Worm (Caenorhabditis elegans) whole organism, young adult: Measurements from ENCODE around the gene C54G7.1.

Experiments
- B0019.2 ChIP-seq: fragments of 200-800 bp; sonication (Bioruptor generic); conservative IDR thresholded peaks from 2 replicates; pipeline ENCODE4 v1.3.6; 2022; ENCODE audit warnings: missing genetic modification reagents, missing genetic modification characterization, missing compliant biosample characterization
- C17E4.6 ChIP-seq: fragments of 200-800 bp; sonication (Bioruptor generic); IDR thresholded peaks from 2 replicates; pipeline ENCODE4 v1.3.6; 2022; ENCODE audit warnings: missing genetic modification reagents, missing genetic modification characterization, missing compliant biosample characterization
- D2030.7 ChIP-seq: fragments of 200-800 bp; sonication (Bioruptor generic); IDR thresholded peaks from 2 replicates; pipeline ENCODE4 v1.3.6; 2022; ENCODE audit warnings: missing genetic modification reagents, missing genetic modification characterization, missing compliant biosample characterization
- F10E7.11 ChIP-seq: sonication (generic microtip); optimal IDR thresholded peaks from 2 replicates; lab custom pipeline; 2017; ENCODE audit warnings: mild to moderate bottlenecking, missing genetic modification characterization, moderate library complexity, missing compliant biosample characterization
- F37B4.10 ChIP-seq: fragments of 200-800 bp; sonication (Bioruptor generic); IDR thresholded peaks from 2 replicates; pipeline ENCODE4 v1.3.6; 2022; ENCODE audit warnings: missing genetic modification characterization, missing compliant biosample characterization
- F39B2.1 ChIP-seq: fragments of 200-800 bp; sonication (Bioruptor generic); IDR thresholded peaks from 2 replicates; pipeline ENCODE4 v1.3.6; 2022; ENCODE audit warnings: missing genetic modification reagents, missing genetic modification characterization, missing compliant biosample characterization
- F49E8.2 ChIP-seq: sonication (generic microtip); optimal IDR thresholded peaks from 3 replicates; lab custom pipeline; 2017; ENCODE audit warnings: missing genetic modification characterization, mild to moderate bottlenecking, missing compliant biosample characterization, antibody characterized with exemption, moderate library complexity; ENCODE audit not compliant: insufficient read depth
- F52B5.7 ChIP-seq: sonication (generic microtip); optimal IDR thresholded peaks from 2 replicates; lab custom pipeline; 2016; ENCODE audit warnings: mild to moderate bottlenecking, missing genetic modification characterization, missing compliant biosample characterization
- T07F8.4 ChIP-seq: sonication (generic microtip); optimal IDR thresholded peaks from 2 replicates; lab custom pipeline; 2016; ENCODE audit warnings: mild to moderate bottlenecking, missing genetic modification characterization, moderate library complexity, missing compliant biosample characterization
- Y53F4B.3 ChIP-seq: fragments of 200-800 bp; sonication (Bioruptor generic); IDR thresholded peaks from 2 replicates; pipeline ENCODE4 v1.3.6; 2022; ENCODE audit warnings: missing genetic modification reagents, missing genetic modification characterization, missing compliant biosample characterization
- Y53G8AR.9 ChIP-seq: fragments of 200-800 bp; sonication (Bioruptor generic); conservative IDR thresholded peaks from 2 replicates; pipeline ENCODE4 v1.3.6; 2022; ENCODE audit warnings: missing genetic modification reagents, missing genetic modification characterization, missing compliant biosample characterization
- Y56A3A.18 ChIP-seq: fragments of 200-800 bp; sonication (Bioruptor generic); IDR thresholded peaks from 2 replicates; pipeline ENCODE4 v1.3.6; 2022; ENCODE audit warnings: missing genetic modification reagents, missing genetic modification characterization, missing compliant biosample characterization
- Y67H2A.10 ChIP-seq: fragments of 200-800 bp; sonication (Bioruptor generic); conservative IDR thresholded peaks from 2 replicates; pipeline ENCODE4 v1.3.6; 2022; ENCODE audit warnings: missing genetic modification reagents, missing genetic modification characterization, missing compliant biosample characterization
- akir-1 ChIP-seq: fragments of 200-800 bp; sonication (Bioruptor generic); optimal IDR thresholded peaks from 2 replicates; lab custom pipeline; 2018; ENCODE audit warnings: mild to moderate bottlenecking, missing genetic modification characterization, moderate library complexity, missing compliant biosample characterization
- ama-1 ChIP-seq, 3 experiments: fragments of 150-350 bp in 1 of 3; sonication (generic microtip) in 2 of 3; optimal IDR thresholded peaks; 2 replicates each; lab custom pipeline; 2014 to 2018; ENCODE audit warnings: missing biosample characterization in 2 of 3, missing genetic modification characterization in 2 of 3, missing genetic modification reagents in 2 of 3
- aptf-2 ChIP-seq: fragments of 200-800 bp; sonication (Bioruptor generic); conservative IDR thresholded peaks from 2 replicates; pipeline ENCODE4 v1.3.6; 2022; ENCODE audit warnings: missing genetic modification reagents, missing genetic modification characterization, missing compliant biosample characterization
- atf-7 ChIP-seq: sonication (generic microtip); optimal IDR thresholded peaks from 2 replicates; lab custom pipeline; 2017; ENCODE audit warnings: mild to moderate bottlenecking, missing genetic modification characterization, missing compliant biosample characterization
- athp-1 ChIP-seq: sonication (generic microtip); optimal IDR thresholded peaks from 2 replicates; lab custom pipeline; 2017; ENCODE audit warnings: mild to moderate bottlenecking, missing genetic modification characterization, missing compliant biosample characterization
- bed-1 ChIP-seq: fragments of 200-800 bp; sonication (Bioruptor generic); IDR thresholded peaks from 2 replicates; pipeline ENCODE4 v1.3.6; 2022; ENCODE audit warnings: missing genetic modification reagents, missing genetic modification characterization, missing compliant biosample characterization
- cebp-2 ChIP-seq: fragments of 200-800 bp; sonication (Bioruptor generic); IDR thresholded peaks from 2 replicates; pipeline ENCODE4 v1.3.6; 2022; ENCODE audit warnings: missing genetic modification characterization, missing compliant biosample characterization
- ceh-27 ChIP-seq: fragments of 200-800 bp; sonication (Bioruptor generic); optimal IDR thresholded peaks from 2 replicates; lab custom pipeline; 2018; ENCODE audit warnings: mild to moderate bottlenecking, missing genetic modification characterization, moderate library complexity, missing compliant biosample characterization
- gei-17 ChIP-seq: fragments of 200-800 bp; sonication (Bioruptor generic); optimal IDR thresholded peaks from 2 replicates; lab custom pipeline; 2018; ENCODE audit warnings: mild to moderate bottlenecking, missing genetic modification characterization, missing compliant biosample characterization
- hlh-12 ChIP-seq: sonication (generic microtip); optimal IDR thresholded peaks from 2 replicates; lab custom pipeline; 2016; ENCODE audit warnings: missing genetic modification characterization, missing compliant biosample characterization
- hlh-26 ChIP-seq: fragments of 200-800 bp; sonication (Bioruptor generic); conservative IDR thresholded peaks from 2 replicates; pipeline ENCODE4 v1.3.6; 2022; ENCODE audit warnings: missing genetic modification reagents, missing genetic modification characterization, missing compliant biosample characterization
- hrde-1 ChIP-seq: sonication (generic microtip); optimal IDR thresholded peaks from 2 replicates; lab custom pipeline; 2016; ENCODE audit warnings: missing genetic modification characterization, mild to moderate bottlenecking, missing compliant biosample characterization, moderate library complexity, missing genotype, missing genetic modification reagents, borderline replicate concordance
- lin-26 ChIP-seq: fragments of 200-800 bp; sonication (Bioruptor generic); IDR thresholded peaks from 2 replicates; pipeline ENCODE4 v1.3.6; 2022; ENCODE audit warnings: missing genetic modification reagents, missing genetic modification characterization, missing compliant biosample characterization
- lin-35 ChIP-seq, 3 experiments: fragments of 150-350 bp in 2 of 3; sonication (generic microtip) in 1 of 3; optimal IDR thresholded peaks; 2 replicates each; lab custom pipeline; 2014 to 2018; ENCODE audit warnings: missing biosample characterization in 3 of 3, missing genetic modification characterization in 3 of 3, missing genetic modification reagents in 3 of 3
- lin-40 ChIP-seq: sonication (generic microtip); optimal IDR thresholded peaks from 2 replicates; lab custom pipeline; 2016; ENCODE audit warnings: missing genetic modification characterization, mild to moderate bottlenecking, missing compliant biosample characterization, missing genotype, missing genetic modification reagents
- lsl-1 ChIP-seq: fragments of 200-800 bp; sonication (Bioruptor generic); optimal IDR thresholded peaks from 2 replicates; lab custom pipeline; 2018; ENCODE audit warnings: mild to moderate bottlenecking, missing genetic modification characterization, moderate library complexity, missing compliant biosample characterization
- madf-3 ChIP-seq: fragments of 200-800 bp; sonication (Bioruptor generic); IDR thresholded peaks from 2 replicates; pipeline ENCODE4 v1.3.6; 2022; ENCODE audit warnings: missing genetic modification reagents, missing genetic modification characterization, missing compliant biosample characterization
- madf-6 ChIP-seq: fragments of 200-800 bp; sonication (Bioruptor generic); IDR thresholded peaks from 2 replicates; pipeline ENCODE4 v1.3.6; 2022; ENCODE audit warnings: missing genetic modification reagents, missing genetic modification characterization, missing compliant biosample characterization
- nfya-1 ChIP-seq: sonication (generic microtip); optimal IDR thresholded peaks from 2 replicates; lab custom pipeline; 2017; ENCODE audit warnings: antibody characterized with exemption, missing compliant biosample characterization, missing genetic modification characterization, borderline replicate concordance; ENCODE audit not compliant: insufficient read depth
- nhr-120 ChIP-seq: fragments of 200-800 bp; sonication (Bioruptor generic); IDR thresholded peaks from 2 replicates; pipeline ENCODE4 v1.3.6; 2022; ENCODE audit warnings: missing genetic modification characterization, missing compliant biosample characterization
- nhr-90 ChIP-seq: sonication (generic microtip); optimal IDR thresholded peaks from 2 replicates; lab custom pipeline; 2016; ENCODE audit warnings: missing genotype, mild to moderate bottlenecking, missing genetic modification characterization, missing compliant biosample characterization
- pbrm-1 ChIP-seq: fragments of 200-800 bp; sonication (Bioruptor generic); IDR thresholded peaks from 2 replicates; pipeline ENCODE4 v1.3.6; 2022; ENCODE audit warnings: missing genetic modification reagents, missing genetic modification characterization, missing compliant biosample characterization
- pha-4 ChIP-seq: fragments of 150-350 bp; sonication (generic microtip); optimal IDR thresholded peaks from 2 replicates; lab custom pipeline; 2014; ENCODE audit warnings: missing biosample characterization, missing genetic modification reagents, missing genetic modification characterization
- sptf-2 ChIP-seq: fragments of 200-800 bp; sonication (Bioruptor generic); optimal IDR thresholded peaks from 2 replicates; lab custom pipeline; 2018; ENCODE audit warnings: mild to moderate bottlenecking, missing genetic modification characterization, missing compliant biosample characterization
- tlf-1 ChIP-seq: fragments of 200-800 bp; sonication (Bioruptor generic); optimal IDR thresholded peaks from 2 replicates; lab custom pipeline; 2018; ENCODE audit warnings: mild to moderate bottlenecking, missing genetic modification characterization, missing compliant biosample characterization
- unc-62 ChIP-seq: fragments of 150-350 bp; optimal IDR thresholded peaks from 2 replicates; lab custom pipeline; 2014; ENCODE audit warnings: missing biosample characterization, missing genetic modification reagents, missing genetic modification characterization
- zfh-2 ChIP-seq: fragments of 200-800 bp; sonication (Bioruptor generic); conservative IDR thresholded peaks from 2 replicates; pipeline ENCODE4 v1.3.6; 2022; ENCODE audit warnings: missing genetic modification reagents, missing genetic modification characterization, missing compliant biosample characterization
- zim-3 ChIP-seq: sonication (generic microtip); optimal IDR thresholded peaks from 2 replicates; lab custom pipeline; 2017; ENCODE audit warnings: mild to moderate bottlenecking, missing genetic modification characterization, moderate library complexity, missing compliant biosample characterization
- ztf-25 ChIP-seq: fragments of 200-800 bp; sonication (Bioruptor generic); IDR thresholded peaks from 2 replicates; pipeline ENCODE4 v1.3.6; 2022; ENCODE audit warnings: missing genetic modification reagents, missing genetic modification characterization, missing compliant biosample characterization

Gene C54G7.1

DNA sequence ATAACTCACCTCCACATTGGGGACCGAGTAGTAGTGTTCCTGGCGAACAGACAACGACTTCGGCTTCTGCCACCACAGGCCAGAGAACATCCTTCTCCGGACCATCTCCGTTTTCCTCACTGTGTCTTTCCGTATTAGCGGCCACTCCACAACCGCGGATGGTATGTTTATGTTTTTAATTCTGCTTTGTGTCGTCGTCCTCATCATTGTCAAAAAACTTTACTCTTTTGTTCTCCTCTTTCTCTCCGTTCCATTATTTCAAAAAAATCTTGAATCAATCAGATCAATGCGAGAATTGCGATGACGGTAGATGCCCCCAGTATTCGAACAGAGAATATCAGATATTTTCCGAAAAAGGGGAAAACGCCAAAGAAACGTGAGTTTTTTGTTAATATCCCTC lies 23.7 kb downstream of the C54G7.1 start, which contains the start of gene mec-2:
mec-2 (plus strand) TSS at position 301 of the 400 bp plus-strand sequence.
- TF ChIP-seq unc-62 = no peak
- TF ChIP-seq Y53G8AR.9 (GFP tag; lab: Robert Waterston, UW) = no peak
- TF ChIP-seq nhr-120 (GFP tag; lab: Robert Waterston, UW) = no peak
- TF ChIP-seq lin-35 (GFP tag; optimal IDR thresholded peaks at IDR 0.05; lab: Kevin White, UChicago) = no peak
- no peak for TF ChIP-seq zim-3 (tag; lab: Kevin White, UChicago)
- TF ChIP-seq cebp-2 (GFP tag; lab: Robert Waterston, UW) = no peak
- no peak for TF ChIP-seq T07F8.4 (tag; lab: Kevin White, UChicago)
- TF ChIP-seq F49E8.2 (tag; lab: Kevin White, UChicago) = no peak

DNA sequence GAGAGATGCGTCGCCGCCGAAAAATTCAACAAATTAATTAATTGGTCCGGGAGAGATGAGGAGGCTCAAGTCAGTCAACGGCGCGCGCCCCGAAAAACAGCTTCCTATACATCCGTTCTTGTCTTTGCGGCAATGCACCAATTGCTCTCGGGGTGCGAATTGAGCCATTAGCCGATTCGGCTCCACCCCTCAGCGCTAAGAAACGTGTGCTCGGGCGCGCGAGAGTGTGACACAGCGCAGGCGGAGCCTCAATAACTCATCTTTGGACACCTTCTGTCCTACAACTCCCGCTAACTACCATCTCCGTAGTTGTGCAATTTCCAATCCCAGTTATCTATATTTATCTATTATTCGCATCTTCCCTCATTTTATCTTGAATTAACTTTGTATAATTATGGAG lies 28.9 kb downstream of the C54G7.1 start:
- TF ChIP-seq akir-1 (GFP tag; lab: Kevin White, UChicago) (no peak), T07F8.4 (tag; lab: Kevin White, UChicago) (no peak), Y53F4B.3 (GFP tag; lab: Robert Waterston, UW) (no peak), cebp-2 (GFP tag; lab: Robert Waterston, UW) (no peak), Y56A3A.18 (GFP tag; lab: Robert Waterston, UW) (no peak), zfh-2 (GFP tag; lab: Robert Waterston, UW) (peak; percentile 65)

DNA sequence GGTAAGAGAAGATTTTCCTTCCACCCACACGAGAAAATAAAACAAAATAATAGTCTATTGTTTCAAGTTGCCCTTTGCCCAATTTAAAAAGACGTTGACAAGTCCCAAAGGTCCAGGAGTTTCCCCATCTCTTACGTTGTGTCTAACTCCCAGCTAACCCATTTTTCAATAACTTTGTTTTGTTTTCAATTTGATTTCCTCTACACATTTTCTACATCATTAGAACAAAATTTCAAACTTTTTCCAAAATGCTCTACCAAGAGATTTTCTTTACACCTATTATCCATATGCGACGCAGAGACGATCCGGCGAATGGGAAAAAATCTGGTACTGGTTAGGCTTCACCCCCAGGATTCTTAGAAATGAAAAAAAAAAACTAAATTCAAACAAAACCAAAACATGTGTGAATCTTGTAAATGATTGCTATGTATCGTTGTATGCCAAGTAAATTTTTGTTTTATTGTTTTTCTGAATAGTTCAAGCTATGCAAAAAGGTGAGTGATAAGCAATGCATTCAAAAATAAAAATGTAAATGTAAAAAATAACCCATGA lies 36.0 kb downstream of the C54G7.1 start:
- TF ChIP-seq Y67H2A.10 (no peak), pha-4 (tag; lab: Kevin White, UChicago) (no peak), nhr-90 (tag; lab: Kevin White, UChicago) (no peak), Y53F4B.3 (GFP tag; lab: Robert Waterston, UW) (no peak), ama-1 (optimal IDR thresholded peaks at IDR 0.05; lab: Kevin White, UChicago) (no peak), ama-1 (GFP tag; optimal IDR thresholded peaks at IDR 0.05; lab: Kevin White, UChicago) (no peak), F37B4.10 (GFP tag; lab: Robert Waterston, UW) (no peak), aptf-2 (GFP tag; lab: Robert Waterston, UW) (no peak), hlh-12 (tag; lab: Kevin White, UChicago) (no peak), B0019.2 (GFP tag; lab: Robert Waterston, UW) (no peak), ceh-27 (GFP tag; lab: Kevin White, UChicago) (no peak), pbrm-1 (GFP tag; lab: Robert Waterston, UW) (no peak), gei-17 (no peak), lin-26 (GFP tag; lab: Robert Waterston, UW) (no peak), ztf-25 (GFP tag; lab: Robert Waterston, UW) (no peak)

DNA sequence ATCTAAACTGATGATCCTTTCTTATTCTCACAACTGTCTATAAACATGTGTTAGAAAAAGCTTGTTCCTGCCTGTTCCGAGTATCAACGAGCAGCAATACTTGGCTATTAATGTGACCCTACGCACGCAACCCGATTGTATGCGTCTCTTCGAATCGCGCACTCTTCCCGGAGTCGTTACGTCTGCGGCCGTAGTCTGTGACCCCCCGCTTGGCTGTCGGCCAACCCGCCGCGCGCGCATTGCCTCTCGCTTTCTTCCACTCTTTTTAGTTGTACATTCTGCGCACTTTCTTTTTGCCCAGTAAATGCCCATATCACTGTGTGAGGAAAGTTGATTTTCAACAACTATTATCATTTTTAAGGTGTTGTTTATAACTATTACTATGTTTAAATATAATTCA lies 48.1 kb downstream of the C54G7.1 start:
- TF ChIP-seq F52B5.7 (tag; lab: Kevin White, UChicago) (no peak), akir-1 (GFP tag; lab: Kevin White, UChicago) (no peak), atf-7 (tag; lab: Kevin White, UChicago) (no peak), athp-1 (tag; lab: Kevin White, UChicago) (no peak), zim-3 (tag; lab: Kevin White, UChicago) (no peak), aptf-2 (GFP tag; lab: Robert Waterston, UW) (no peak), hrde-1 (no peak), lin-40 (tag; lab: Kevin White, UChicago) (no peak), F39B2.1 (no peak), tlf-1 (no peak), madf-3 (GFP tag; lab: Robert Waterston, UW) (no peak), bed-1 (GFP tag; lab: Robert Waterston, UW) (no peak), lsl-1 (no peak), cebp-2 (GFP tag; lab: Robert Waterston, UW) (0 out of 2 replicates have a peak, but pooled peaks have one; percentile 34), hlh-12 (tag; lab: Kevin White, UChicago) (no peak), nfya-1 (tag; lab: Kevin White, UChicago) (no peak), madf-6 (GFP tag; lab: Robert Waterston, UW) (no peak), C17E4.6 (GFP tag; lab: Robert Waterston, UW) (no peak), F10E7.11 (no peak), D2030.7 (GFP tag; lab: Robert Waterston, UW) (no peak), sptf-2 (GFP tag; lab: Kevin White, UChicago) (no peak), hlh-26 (GFP tag; lab: Robert Waterston, UW) (no peak), zfh-2 (GFP tag; lab: Robert Waterston, UW) (peak; percentile 83), ceh-27 (GFP tag; lab: Kevin White, UChicago) (peak; percentile 31)
